Worm (Caenorhabditis elegans) whole organism, young adult: ENCODE results near the gene K05F6.8.

Source experiments
- B0019.2 ChIP-seq: fragments of 200-800 bp; sonication (Bioruptor generic); conservative IDR thresholded peaks from 2 replicates; pipeline ENCODE4 v1.3.6; 2022; ENCODE audit warnings: missing genetic modification reagents, missing genetic modification characterization, missing compliant biosample characterization
- B0035.1 ChIP-seq: sonication (generic microtip); optimal IDR thresholded peaks from 2 replicates; lab custom pipeline; 2016; ENCODE audit warnings: missing genetic modification characterization, mild to moderate bottlenecking, missing compliant biosample characterization, missing genotype, missing genetic modification reagents
- B0261.1 ChIP-seq: sonication (generic microtip); optimal IDR thresholded peaks from 2 replicates; lab custom pipeline; 2016; ENCODE audit warnings: mild to moderate bottlenecking, missing genetic modification characterization, moderate library complexity, missing compliant biosample characterization
- B0336.3 ChIP-seq: fragments of 200-800 bp; sonication (Bioruptor generic); IDR thresholded peaks from 2 replicates; pipeline ENCODE4 v1.3.6; 2022; ENCODE audit warnings: missing genetic modification characterization, missing compliant biosample characterization
- F10E7.11 ChIP-seq: sonication (generic microtip); optimal IDR thresholded peaks from 2 replicates; lab custom pipeline; 2017; ENCODE audit warnings: mild to moderate bottlenecking, missing genetic modification characterization, moderate library complexity, missing compliant biosample characterization
- F22D6.2 ChIP-seq: sonication (generic microtip); optimal IDR thresholded peaks from 2 replicates; lab custom pipeline; 2016; ENCODE audit warnings: mild to moderate bottlenecking, missing genetic modification characterization, missing compliant biosample characterization
- F52B5.7 ChIP-seq: sonication (generic microtip); optimal IDR thresholded peaks from 2 replicates; lab custom pipeline; 2016; ENCODE audit warnings: mild to moderate bottlenecking, missing genetic modification characterization, missing compliant biosample characterization
- Y95B8A.8 ChIP-seq: fragments of 200-800 bp; sonication (Bioruptor generic); IDR thresholded peaks from 2 replicates; pipeline ENCODE4 v1.3.6; 2022; ENCODE audit warnings: missing genetic modification reagents, missing genetic modification characterization, missing compliant biosample characterization
- attf-3 ChIP-seq: fragments of 200-800 bp; sonication (Bioruptor generic); conservative IDR thresholded peaks from 2 replicates; pipeline ENCODE4 v1.3.6; 2022; ENCODE audit warnings: missing genetic modification reagents, missing genetic modification characterization, missing compliant biosample characterization
- bed-2 ChIP-seq: fragments of 200-800 bp; sonication (Bioruptor generic); IDR thresholded peaks from 2 replicates; pipeline ENCODE4 v1.3.6; 2022; ENCODE audit warnings: missing genetic modification reagents, missing genetic modification characterization, missing compliant biosample characterization
- ceh-100 ChIP-seq: fragments of 200-800 bp; sonication (Bioruptor generic); IDR thresholded peaks from 2 replicates; pipeline ENCODE4 v1.3.6; 2022; ENCODE audit warnings: missing genetic modification reagents, missing genetic modification characterization, missing compliant biosample characterization
- chd-7 ChIP-seq: sonication (generic microtip); optimal IDR thresholded peaks from 2 replicates; lab custom pipeline; 2016; ENCODE audit warnings: mild to moderate bottlenecking, missing genetic modification characterization, moderate library complexity, missing compliant biosample characterization
- dox-1 ChIP-seq: fragments of 200-800 bp; sonication (Bioruptor generic); IDR thresholded peaks from 2 replicates; pipeline ENCODE4 v1.3.6; 2022; ENCODE audit warnings: missing genetic modification reagents, missing genetic modification characterization, missing compliant biosample characterization
- gei-17 ChIP-seq: fragments of 200-800 bp; sonication (Bioruptor generic); optimal IDR thresholded peaks from 2 replicates; lab custom pipeline; 2018; ENCODE audit warnings: mild to moderate bottlenecking, missing genetic modification characterization, missing compliant biosample characterization
- hmg-20 ChIP-seq: fragments of 200-800 bp; sonication (Bioruptor generic); IDR thresholded peaks from 2 replicates; pipeline ENCODE4 v1.3.6; 2022; ENCODE audit warnings: missing genetic modification reagents, missing genetic modification characterization, missing compliant biosample characterization
- let-526 ChIP-seq: fragments of 200-800 bp; sonication (Bioruptor generic); IDR thresholded peaks from 2 replicates; pipeline ENCODE4 v1.3.6; 2022; ENCODE audit warnings: missing genetic modification reagents, missing genetic modification characterization, missing compliant biosample characterization
- lin-26 ChIP-seq: fragments of 200-800 bp; sonication (Bioruptor generic); IDR thresholded peaks from 2 replicates; pipeline ENCODE4 v1.3.6; 2022; ENCODE audit warnings: missing genetic modification reagents, missing genetic modification characterization, missing compliant biosample characterization
- lin-40 ChIP-seq: sonication (generic microtip); optimal IDR thresholded peaks from 2 replicates; lab custom pipeline; 2016; ENCODE audit warnings: missing genetic modification characterization, mild to moderate bottlenecking, missing compliant biosample characterization, missing genotype, missing genetic modification reagents
- lsl-1 ChIP-seq: fragments of 200-800 bp; sonication (Bioruptor generic); optimal IDR thresholded peaks from 2 replicates; lab custom pipeline; 2018; ENCODE audit warnings: mild to moderate bottlenecking, missing genetic modification characterization, moderate library complexity, missing compliant biosample characterization
- madf-10 ChIP-seq: sonication (generic microtip); optimal IDR thresholded peaks from 2 replicates; lab custom pipeline; 2016; ENCODE audit warnings: mild to moderate bottlenecking, missing genetic modification characterization, missing compliant biosample characterization
- madf-8 ChIP-seq: fragments of 200-800 bp; sonication (Bioruptor generic); conservative IDR thresholded peaks from 2 replicates; pipeline ENCODE4 v1.3.6; 2022; ENCODE audit warnings: missing genetic modification reagents, missing genetic modification characterization, missing compliant biosample characterization
- mxl-1 ChIP-seq: sonication (generic microtip); optimal IDR thresholded peaks from 2 replicates; lab custom pipeline; 2016; ENCODE audit warnings: missing genetic modification characterization, missing compliant biosample characterization
- nhr-120 ChIP-seq: fragments of 200-800 bp; sonication (Bioruptor generic); IDR thresholded peaks from 2 replicates; pipeline ENCODE4 v1.3.6; 2022; ENCODE audit warnings: missing genetic modification characterization, missing compliant biosample characterization
- nhr-80 ChIP-seq: sonication (generic microtip); optimal IDR thresholded peaks from 2 replicates; lab custom pipeline; 2016; ENCODE audit warnings: missing genetic modification characterization, missing compliant biosample characterization
- rcor-1 ChIP-seq: fragments of 200-800 bp; sonication (Bioruptor generic); IDR thresholded peaks from 2 replicates; pipeline ENCODE4 v1.3.6; 2022; ENCODE audit warnings: missing genetic modification reagents, missing genetic modification characterization, missing compliant biosample characterization
- rpc-1 ChIP-seq, 2 experiments: fragments of 150-350 bp in 1 of 2; sonication (generic microtip) in 1 of 2; optimal IDR thresholded peaks; 2 replicates each; lab custom pipeline; 2014 to 2018; ENCODE audit warnings: missing biosample characterization in 1 of 2, missing genetic modification characterization in 1 of 2, missing genetic modification reagents in 1 of 2, missing genotype in 1 of 2
- sea-2 ChIP-seq: fragments of 200-800 bp; sonication (Bioruptor generic); IDR thresholded peaks from 2 replicates; pipeline ENCODE4 v1.3.6; 2022; ENCODE audit warnings: missing genetic modification characterization, missing compliant biosample characterization
- snpc-3.4 ChIP-seq: sonication (generic microtip); optimal IDR thresholded peaks from 2 replicates; lab custom pipeline; 2017; ENCODE audit warnings: missing genetic modification characterization, mild to moderate bottlenecking, missing compliant biosample characterization, antibody characterized with exemption, moderate library complexity, missing genotype, missing genetic modification reagents
- sptf-2 ChIP-seq: fragments of 200-800 bp; sonication (Bioruptor generic); optimal IDR thresholded peaks from 2 replicates; lab custom pipeline; 2018; ENCODE audit warnings: mild to moderate bottlenecking, missing genetic modification characterization, missing compliant biosample characterization
- tbp1 ChIP-seq: fragments of 200-800 bp; sonication (Bioruptor generic); optimal IDR thresholded peaks from 2 replicates; lab custom pipeline; 2018; ENCODE audit warnings: mild to moderate bottlenecking, missing genetic modification characterization, missing compliant biosample characterization
- tbx-9 ChIP-seq: sonication (generic microtip); optimal IDR thresholded peaks from 2 replicates; lab custom pipeline; 2016; ENCODE audit warnings: borderline replicate concordance, missing genetic modification characterization, inconsistent platforms, missing compliant biosample characterization
- zim-3 ChIP-seq: sonication (generic microtip); optimal IDR thresholded peaks from 2 replicates; lab custom pipeline; 2017; ENCODE audit warnings: mild to moderate bottlenecking, missing genetic modification characterization, moderate library complexity, missing compliant biosample characterization
- ztf-18 ChIP-seq: sonication (generic microtip); optimal IDR thresholded peaks from 2 replicates; lab custom pipeline; 2016; ENCODE audit warnings: missing genotype, mild to moderate bottlenecking, missing genetic modification characterization, missing compliant biosample characterization
- ztf-25 ChIP-seq: fragments of 200-800 bp; sonication (Bioruptor generic); IDR thresholded peaks from 2 replicates; pipeline ENCODE4 v1.3.6; 2022; ENCODE audit warnings: missing genetic modification reagents, missing genetic modification characterization, missing compliant biosample characterization
- ztf-3 ChIP-seq: fragments of 200-800 bp; sonication (Bioruptor generic); optimal IDR thresholded peaks from 2 replicates; lab custom pipeline; 2018; ENCODE audit warnings: mild to moderate bottlenecking, missing genetic modification characterization, missing compliant biosample characterization

Gene K05F6.8

DNA sequence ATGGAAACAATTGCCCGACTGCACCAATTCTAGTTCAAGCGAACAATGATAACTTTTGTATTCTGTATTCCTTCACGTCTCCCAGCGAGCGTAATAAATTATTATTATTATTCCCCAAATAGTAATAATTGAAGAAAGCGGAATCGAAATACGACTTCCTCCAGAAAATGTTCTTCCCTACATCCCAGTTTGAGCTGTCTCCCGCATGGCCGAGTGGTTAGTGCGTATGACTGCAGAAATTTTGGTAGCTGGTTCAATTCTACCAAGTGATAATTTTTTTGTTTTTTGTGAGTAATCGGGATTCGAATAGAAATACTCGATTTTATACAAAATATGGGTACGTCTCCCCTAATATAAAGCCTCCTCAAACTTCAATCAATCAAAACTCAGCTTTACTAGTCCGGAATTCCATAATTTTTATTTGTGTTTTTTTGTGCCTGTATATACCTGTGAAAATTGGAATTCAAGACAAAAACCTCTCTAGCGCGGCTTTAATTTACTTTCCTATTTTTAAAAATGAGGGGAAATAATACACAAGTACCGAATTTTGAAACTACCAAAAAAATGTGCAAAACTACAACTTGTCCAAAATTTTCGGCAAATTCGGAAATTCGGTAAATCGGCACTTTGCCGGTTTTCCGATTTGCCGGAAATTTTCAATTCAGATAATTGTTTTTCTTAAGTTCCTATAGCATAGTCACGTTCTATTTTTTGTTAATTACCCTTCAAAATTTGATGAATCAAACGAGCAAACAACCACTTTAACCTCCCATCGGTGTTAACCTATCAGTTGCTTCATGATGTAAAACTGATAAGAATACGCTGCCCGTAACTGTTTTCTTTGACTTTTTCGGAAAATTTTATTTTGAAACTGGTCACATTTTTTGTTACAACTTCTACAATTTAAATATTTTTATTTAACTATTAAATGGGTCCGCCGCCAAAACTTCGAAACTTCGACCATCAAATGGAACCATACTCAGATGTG, 29.8 kb upstream of the K05F6.8 start, which contains the start of gene bath-46:
Gene bath-46, plus strand, starts transcription at position 806 of the 988 bp plus-strand sequence.
- TF ChIP-seq lin-26 (GFP tag; lab: Robert Waterston, UW) (peak; percentile 77), rcor-1 (0 out of 2 replicates have a peak, but pooled peaks have one; percentile 8), attf-3 (GFP tag; lab: Robert Waterston, UW) (no peak), hmg-20 (GFP tag; lab: Robert Waterston, UW) (no peak), nhr-80 (peak; percentile 38), gei-17 (no peak), ztf-18 (tag; lab: Kevin White, UChicago) (no peak), B0019.2 (GFP tag; lab: Robert Waterston, UW) (no peak), B0261.1 (tag; lab: Kevin White, UChicago) (peak; percentile 59), F10E7.11 (tag; lab: Kevin White, UChicago) (no peak), tbx-9 (tag; lab: Kevin White, UChicago) (no peak), tbp1 (GFP tag; lab: Kevin White, UChicago) (peak; percentile 84), sptf-2 (GFP tag; lab: Kevin White, UChicago) (no peak), rpc-1 (optimal IDR thresholded peaks at IDR 0.05; lab: Kevin White, UChicago) (peak; percentile 11), rpc-1 (tag; optimal IDR thresholded peaks at IDR 0.05; lab: Kevin White, UChicago) (peak; percentile 61), Y95B8A.8 (GFP tag; lab: Robert Waterston, UW) (0 out of 2 replicates have a peak, but pooled peaks have one; percentile 46), B0035.1 (tag; lab: Kevin White, UChicago) (no peak), ztf-25 (0 out of 2 replicates have a peak, but pooled peaks have one; percentile 69), dox-1 (0 out of 2 replicates have a peak, but pooled peaks have one; percentile 24)

DNA sequence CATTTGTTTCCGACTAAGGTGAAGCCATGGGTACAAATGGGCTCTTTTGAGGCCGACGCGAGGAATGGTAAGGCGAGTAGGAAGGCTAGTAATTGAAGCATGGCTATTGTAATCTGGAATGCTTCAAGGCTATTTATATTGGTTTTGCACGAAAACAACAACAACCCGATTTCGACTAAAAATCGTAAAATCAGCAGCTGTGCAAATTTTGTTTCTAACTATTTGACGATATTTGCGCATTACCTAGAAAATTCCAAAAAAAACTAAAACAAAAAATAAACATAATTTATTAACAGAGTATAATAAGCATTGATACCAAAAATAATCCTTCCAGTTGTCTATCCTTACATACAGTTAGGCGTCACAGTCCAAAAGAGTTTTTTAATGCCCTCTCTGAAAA, 27.6 kb upstream of the K05F6.8 start, which contains the start of gene clec-20:
Gene clec-20, minus strand, starts transcription at position 101 of the 400 bp plus-strand sequence.
- TF ChIP-seq madf-8 (GFP tag; lab: Robert Waterston, UW) (no peak), let-526 (GFP tag; lab: Robert Waterston, UW) (no peak), sea-2 (GFP tag; lab: Robert Waterston, UW) (no peak), ztf-3 (GFP tag; lab: Kevin White, UChicago) (no peak), ceh-100 (GFP tag; lab: Robert Waterston, UW) (no peak), mxl-1 (tag; lab: Kevin White, UChicago) (no peak), F52B5.7 (tag; lab: Kevin White, UChicago) (no peak), B0035.1 (tag; lab: Kevin White, UChicago) (no peak), B0336.3 (no peak), madf-10 (tag; lab: Kevin White, UChicago) (no peak), lsl-1 (GFP tag; lab: Kevin White, UChicago) (no peak), chd-7 (tag; lab: Kevin White, UChicago) (no peak), nhr-120 (GFP tag; lab: Robert Waterston, UW) (no peak), lin-40 (no peak), Y95B8A.8 (GFP tag; lab: Robert Waterston, UW) (no peak), bed-2 (GFP tag; lab: Robert Waterston, UW) (no peak), snpc-3.4 (tag; lab: Kevin White, UChicago) (no peak), zim-3 (no peak), F22D6.2 (tag; lab: Kevin White, UChicago) (no peak)
